Fruit fly (Drosophila melanogaster): Measurements from ENCODE around the gene CG2955.

The CG2955 gene

dm6 chr2L:4124629-4125350 lies 24.3 kb upstream of the CG2955 start (continued):
- TF ChIP-seq Eip78C (GFP tag) = peak; percentile 68
- TF ChIP-seq Met (GFP tag; optimal IDR thresholded peaks at IDR 0.05) = peak; percentile 1
- TF ChIP-seq Smox (GFP tag; optimal IDR thresholded peaks at IDR 0.05) = no peak
- TF ChIP-seq CG8319 (GFP tag; optimal IDR thresholded peaks at IDR 0.05) = no peak

dm6 chr2L:4128859-4129258 lies 20.2 kb upstream of the CG2955 start:
- TF ChIP-seq CG10631 (GFP tag; optimal IDR thresholded peaks at IDR 0.05) (no peak), Hr38 (GFP tag; optimal IDR thresholded peaks at IDR 0.05) (no peak), lz (GFP tag; optimal IDR thresholded peaks at IDR 0.05) (peak; percentile 13), CG3919 (GFP tag; optimal IDR thresholded peaks at IDR 0.05) (peak; percentile 13), Hr39 (GFP tag; optimal IDR thresholded peaks at IDR 0.05) (peak; percentile 14), eg (GFP tag; IDR thresholded peaks at IDR 0.05) (0 out of 3 replicates have a peak, but pooled peaks have one; percentile 10), pdm3 (GFP tag; optimal IDR thresholded peaks at IDR 0.05) (peak; percentile 11), esn (GFP tag; optimal IDR thresholded peaks at IDR 0.05) (peak; percentile 25), svp (GFP tag) (peak; percentile 66), acj6 (GFP tag; optimal IDR thresholded peaks at IDR 0.05) (no peak), CG15336 (GFP tag; IDR thresholded peaks at IDR 0.05) (no peak), CG6163 (GFP tag; IDR thresholded peaks at IDR 0.05) (peak; percentile 40; the same call in 1 of the 3 replicates), OdsH (GFP tag; optimal IDR thresholded peaks at IDR 0.05) (peak; percentile 13), cyc (GFP tag; optimal IDR thresholded peaks at IDR 0.05) (peak; percentile 49), Eip78C (GFP tag) (peak; percentile 67), dac (GFP tag; optimal IDR thresholded peaks at IDR 0.05) (no peak), CG6276 (GFP tag; optimal IDR thresholded peaks at IDR 0.05) (no peak), Smox (GFP tag; optimal IDR thresholded peaks at IDR 0.05) (peak; percentile 22), topi (GFP tag; optimal IDR thresholded peaks at IDR 0.05) (peak; percentile 41), CG31627 (GFP tag; optimal IDR thresholded peaks at IDR 0.05) (peak; percentile 45), CG3032 (tag; optimal IDR thresholded peaks at IDR 0.05) (peak; percentile 2), Eip75B (GFP tag; optimal IDR thresholded peaks at IDR 0.05) (peak; percentile 0), CG8632 (GFP tag; optimal IDR thresholded peaks at IDR 0.05) (no peak), CG32006 (GFP tag; optimal IDR thresholded peaks at IDR 0.05) (no peak), Met (GFP tag; optimal IDR thresholded peaks at IDR 0.05) (peak; percentile 45), CG34406 (GFP tag; optimal IDR thresholded peaks at IDR 0.05) (no peak), Sox102F (GFP tag; optimal IDR thresholded peaks at IDR 0.05) (peak; percentile 5)

dm6 chr2L:4132303-4132702 lies 16.8 kb upstream of the CG2955 start:
- TF ChIP-seq Gug (GFP tag; IDR thresholded peaks at IDR 0.05) = no peak
- no peak for TF ChIP-seq Hr4 (GFP tag; optimal IDR thresholded peaks at IDR 0.05)
- TF ChIP-seq acj6 (GFP tag; optimal IDR thresholded peaks at IDR 0.05) = no peak
- no peak for TF ChIP-seq cyc (GFP tag; optimal IDR thresholded peaks at IDR 0.05)
- no peak for TF ChIP-seq CG8319 (GFP tag; optimal IDR thresholded peaks at IDR 0.05)
- no peak for TF ChIP-seq fd85E (GFP tag; optimal IDR thresholded peaks at IDR 0.05)
- no peak for TF ChIP-seq Lpt (GFP tag; optimal IDR thresholded peaks at IDR 0.05)

dm6 chr2L:4133078-4133477 lies 16.0 kb upstream of the CG2955 start:
- no peak for TF ChIP-seq CG6276 (GFP tag; optimal IDR thresholded peaks at IDR 0.05)
- TF ChIP-seq Sox102F (GFP tag; optimal IDR thresholded peaks at IDR 0.05) = no peak
- no peak for TF ChIP-seq CG6792 (GFP tag; optimal IDR thresholded peaks at IDR 0.05)
- no peak for TF ChIP-seq Sox14 (GFP tag; optimal IDR thresholded peaks at IDR 0.05)
- TF ChIP-seq ss (GFP tag; optimal IDR thresholded peaks at IDR 0.05) = no peak
- no peak for TF ChIP-seq Ets21C (GFP tag; optimal IDR thresholded peaks at IDR 0.05)
- TF ChIP-seq pdm3 (GFP tag; optimal IDR thresholded peaks at IDR 0.05) = no peak
- peak; percentile 30 for TF ChIP-seq Smox (GFP tag; optimal IDR thresholded peaks at IDR 0.05)
- peak; percentile 56 for TF ChIP-seq Eip78C (GFP tag)
- no peak for TF ChIP-seq CG11902 (GFP tag; optimal IDR thresholded peaks at IDR 0.05)
- no peak for TF ChIP-seq salr (GFP tag; optimal IDR thresholded peaks at IDR 0.05)
- peak; percentile 0 for TF ChIP-seq cyc (GFP tag; optimal IDR thresholded peaks at IDR 0.05)
- TF ChIP-seq Met (GFP tag; optimal IDR thresholded peaks at IDR 0.05) = peak; percentile 31
- no peak for TF ChIP-seq Gug (GFP tag; IDR thresholded peaks at IDR 0.05)
- TF ChIP-seq Hr39 (GFP tag; optimal IDR thresholded peaks at IDR 0.05) = no peak
- no peak for TF ChIP-seq CG9139 (GFP tag; optimal IDR thresholded peaks at IDR 0.05)
- no peak for TF ChIP-seq CG8319 (GFP tag; optimal IDR thresholded peaks at IDR 0.05)
- TF ChIP-seq eg (GFP tag; IDR thresholded peaks at IDR 0.05) = no peak
- no peak for TF ChIP-seq Hr4 (GFP tag; optimal IDR thresholded peaks at IDR 0.05)
- peak; percentile 64 for TF ChIP-seq svp (GFP tag)
- TF ChIP-seq lz (GFP tag; optimal IDR thresholded peaks at IDR 0.05) = no peak
- no peak for TF ChIP-seq CG8632 (GFP tag; optimal IDR thresholded peaks at IDR 0.05)
- TF ChIP-seq CG16779 (tag; optimal IDR thresholded peaks at IDR 0.05) = no peak
- no peak for TF ChIP-seq Lpt (GFP tag; optimal IDR thresholded peaks at IDR 0.05)
- no peak for TF ChIP-seq net (GFP tag; optimal IDR thresholded peaks at IDR 0.05)
- no peak for TF ChIP-seq fkh (GFP tag; optimal IDR thresholded peaks at IDR 0.05)
- peak; percentile 31 for TF ChIP-seq topi (GFP tag; optimal IDR thresholded peaks at IDR 0.05)
- peak; percentile 1 for TF ChIP-seq vri (GFP tag; optimal IDR thresholded peaks at IDR 0.05)
- TF ChIP-seq CG6854 (GFP tag; optimal IDR thresholded peaks at IDR 0.05) = no peak
